Fruit fly (Drosophila melanogaster) whole organism, embryonic: Measurements from ENCODE around the gene corn.
A peak's percentile ranks its signal among the peaks of the same experiment; 100 is the strongest.

Source experiments
- Bgb ChIP-seq: fragments of 200-800 bp; sonication (Bioruptor generic); IDR thresholded peaks from 2 replicates; pipeline ENCODE4 v1.3.6; 2022; ENCODE audit warnings: missing biosample characterization, missing genetic modification characterization; ENCODE audit not compliant: partially characterized antibody
- CG10366 ChIP-seq: fragments of 200-800 bp; sonication (Bioruptor generic); IDR thresholded peaks from 2 replicates; pipeline ENCODE4 v1.3.6; 2022; ENCODE audit warnings: missing biosample characterization, missing genetic modification characterization
- CG11456 ChIP-seq: fragments of 200-800 bp; sonication (Bioruptor generic); IDR thresholded peaks from 3 replicates; pipeline ENCODE4 v1.3.6; 2022; ENCODE audit warnings: missing biosample characterization, missing genetic modification characterization
- CG11504 ChIP-seq: fragments of 200-800 bp; sonication (Bioruptor generic); optimal IDR thresholded peaks from 3 replicates; lab custom pipeline; 2019; ENCODE audit warnings: missing biosample characterization, mild to moderate bottlenecking, missing genetic modification characterization, moderate library complexity
- CG13296 ChIP-seq: fragments of 200-800 bp; sonication (Bioruptor generic); optimal IDR thresholded peaks from 3 replicates; lab custom pipeline; 2018; ENCODE audit warnings: missing biosample characterization, mild to moderate bottlenecking, missing genetic modification characterization
- CG14441 ChIP-seq: fragments of 200-800 bp; sonication (Bioruptor generic); IDR thresholded peaks from 2 replicates; pipeline ENCODE4 v1.3.6; 2022; ENCODE audit warnings: missing biosample characterization, missing genetic modification characterization
- CG15514 ChIP-seq: fragments of 200-800 bp; sonication (Bioruptor generic); optimal IDR thresholded peaks from 3 replicates; lab custom pipeline; 2017; ENCODE audit warnings: missing biosample characterization, missing genetic modification characterization, mild to moderate bottlenecking, moderate library complexity, missing genetic modification reagents
- CG2120 ChIP-seq: fragments of 200-800 bp; sonication (Bioruptor generic); optimal IDR thresholded peaks from 3 replicates; lab custom pipeline; 2016; ENCODE audit warnings: missing biosample characterization, missing genetic modification characterization
- CG4328 ChIP-seq: fragments of 200-800 bp; sonication (Bioruptor generic); optimal IDR thresholded peaks from 3 replicates; lab custom pipeline; 2017; ENCODE audit warnings: missing biosample characterization, missing genetic modification reagents, missing genetic modification characterization
- CG4404 ChIP-seq: fragments of 200-800 bp; sonication (Bioruptor generic); IDR thresholded peaks from 2 replicates; pipeline ENCODE4 v1.3.6; 2022; ENCODE audit warnings: missing biosample characterization, missing genetic modification characterization
- CG4424 ChIP-seq: fragments of 200-800 bp; sonication (Bioruptor generic); optimal IDR thresholded peaks from 3 replicates; lab custom pipeline; 2016; ENCODE audit warnings: missing biosample characterization, missing genetic modification characterization
- CG6175 ChIP-seq: fragments of 200-800 bp; sonication (Bioruptor generic); IDR thresholded peaks from 3 replicates; pipeline ENCODE4 v1.3.6; 2022; ENCODE audit warnings: missing biosample characterization, missing genetic modification characterization
- CG6654 ChIP-seq: fragments of 200-800 bp; sonication (Bioruptor generic); optimal IDR thresholded peaks from 2 replicates; lab custom pipeline; 2017; ENCODE audit warnings: missing biosample characterization, mild to moderate bottlenecking, missing genetic modification characterization
- CG6791 ChIP-seq: fragments of 200-800 bp; sonication (Bioruptor generic); IDR thresholded peaks from 3 replicates; pipeline ENCODE4 v1.3.6; 2022; ENCODE audit warnings: missing biosample characterization, missing genetic modification characterization; ENCODE audit not compliant: partially characterized antibody
- CG9932 ChIP-seq: fragments of 200-800 bp; sonication (Bioruptor generic); IDR thresholded peaks from 2 replicates; pipeline ENCODE4 v1.3.6; 2022; ENCODE audit warnings: missing biosample characterization, missing genetic modification characterization
- Deaf1 ChIP-seq: fragments of 200-800 bp; optimal IDR thresholded peaks from 3 replicates; lab custom pipeline; 2019; ENCODE audit warnings: missing biosample characterization, mild to moderate bottlenecking, missing genetic modification characterization, moderate library complexity
- Drgx ChIP-seq: fragments of 200-800 bp; sonication (Bioruptor generic); IDR thresholded peaks from 2 replicates; pipeline ENCODE4 v1.3.6; 2022; ENCODE audit warnings: missing biosample characterization, missing genetic modification characterization
- Ets65A ChIP-seq: fragments of 200-800 bp; sonication (Bioruptor generic); peaks from one replicate; lab custom pipeline; 2016; ENCODE audit warnings: missing biosample characterization, missing genetic modification characterization
- H2.0 ChIP-seq: fragments of 200-800 bp; sonication (Bioruptor generic); IDR thresholded peaks from 2 replicates; pipeline ENCODE4 v1.3.6; 2022; ENCODE audit warnings: missing biosample characterization, missing genetic modification characterization
- Jarid2 ChIP-seq: fragments of 200-800 bp; sonication (Bioruptor generic); optimal IDR thresholded peaks from 3 replicates; lab custom pipeline; 2017; ENCODE audit warnings: mild to moderate bottlenecking, missing biosample characterization, missing genetic modification reagents, missing genetic modification characterization
- Med ChIP-seq: fragments of 200-800 bp; sonication (Bioruptor generic); peaks from one replicate; lab custom pipeline; 2016; ENCODE audit warnings: missing biosample characterization, missing genetic modification characterization, mild to moderate bottlenecking, inconsistent platforms, moderate library complexity
- Myb ChIP-seq: fragments of 200-800 bp; sonication (Bioruptor generic); optimal IDR thresholded peaks from 2 replicates; lab custom pipeline; 2016; ENCODE audit warnings: missing biosample characterization, missing genetic modification characterization
- NFAT ChIP-seq: fragments of 200-800 bp; sonication (Bioruptor generic); IDR thresholded peaks from 2 replicates; pipeline ENCODE4 v1.3.6; 2022; ENCODE audit warnings: missing biosample characterization, missing genetic modification characterization
- Opbp ChIP-seq: fragments of 200-800 bp; sonication (Bioruptor generic); IDR thresholded peaks from 3 replicates; pipeline ENCODE4 v1.3.6; 2022; ENCODE audit warnings: missing biosample characterization, missing genetic modification characterization; ENCODE audit not compliant: partially characterized antibody
- Rfx ChIP-seq: fragments of 200-800 bp; sonication (Bioruptor generic); IDR thresholded peaks from 2 replicates; pipeline ENCODE4 v1.3.6; 2022; ENCODE audit warnings: missing biosample characterization, missing genetic modification characterization
- Six4 ChIP-seq: fragments of 200-800 bp; sonication (Bioruptor generic); optimal IDR thresholded peaks from 2 replicates; lab custom pipeline; 2016; ENCODE audit warnings: missing biosample characterization, missing genetic modification characterization
- Sry-β ChIP-seq: fragments of 200-800 bp; sonication (Bioruptor generic); optimal IDR thresholded peaks from 2 replicates; lab custom pipeline; 2018; ENCODE audit warnings: missing biosample characterization, mild to moderate bottlenecking, missing genetic modification characterization, moderate library complexity
- amos ChIP-seq: fragments of 200-800 bp; sonication (Bioruptor generic); IDR thresholded peaks from 2 replicates; pipeline ENCODE4 v1.3.6; 2022; ENCODE audit warnings: missing biosample characterization, missing genetic modification characterization; ENCODE audit not compliant: partially characterized antibody
- bbx ChIP-seq: fragments of 200-800 bp; sonication (Bioruptor generic); IDR thresholded peaks from 2 replicates; pipeline ENCODE4 v1.3.6; 2022; ENCODE audit warnings: missing biosample characterization, missing genetic modification characterization; ENCODE audit not compliant: partially characterized antibody
- cad ChIP-seq: fragments of >200 bp; optimal IDR thresholded peaks from 2 replicates; lab custom pipeline; 2017; ENCODE audit warnings: missing biosample characterization, missing genetic modification characterization
- chinmo ChIP-seq: fragments of 200-800 bp; sonication (Bioruptor generic); IDR thresholded peaks from 4 replicates; pipeline ENCODE4 v1.3.6; 2022; ENCODE audit warnings: missing biosample characterization, missing genetic modification characterization; ENCODE audit not compliant: partially characterized antibody
- ci ChIP-seq: fragments of 200-800 bp; sonication (Bioruptor generic); IDR thresholded peaks from 3 replicates; pipeline ENCODE4 v1.3.6; 2022; ENCODE audit warnings: missing biosample characterization, missing genetic modification characterization
- eve ChIP-seq, 2 experiments: fragments of >200 bp; optimal IDR thresholded peaks; 2 replicates each; lab custom pipeline; 2017; ENCODE audit warnings: missing biosample characterization in 2 of 2, missing genetic modification characterization in 2 of 2
- fd96Cb ChIP-seq: fragments of 200-800 bp; sonication (Bioruptor generic); optimal IDR thresholded peaks from 2 replicates; lab custom pipeline; 2018; ENCODE audit warnings: missing biosample characterization, mild to moderate bottlenecking, missing genetic modification characterization, moderate library complexity
- gem ChIP-seq: fragments of 200-800 bp; sonication (Bioruptor generic); optimal IDR thresholded peaks from 2 replicates; lab custom pipeline; 2019; ENCODE audit warnings: missing biosample characterization, mild to moderate bottlenecking, missing genetic modification characterization, moderate library complexity
- h ChIP-seq: fragments of >200 bp; optimal IDR thresholded peaks from 2 replicates; lab custom pipeline; 2017
- kah ChIP-seq: fragments of 200-800 bp; sonication (Bioruptor generic); optimal IDR thresholded peaks from 2 replicates; lab custom pipeline; 2018; ENCODE audit warnings: missing biosample characterization, mild to moderate bottlenecking, missing genetic modification characterization
- lov ChIP-seq, 2 experiments: fragments of 200-800 bp in 1 of 2; fragments of >200 bp in 1 of 2; sonication (Bioruptor generic) in 1 of 2; IDR thresholded peaks in 1 of 2; optimal IDR thresholded peaks in 1 of 2; 2 replicates in 1 of 2; 3 replicates in 1 of 2; pipeline versions ENCODE4 v1.3.6 to Lab custom; 2017 to 2022; ENCODE audit warnings: missing biosample characterization in 1 of 2, missing genetic modification characterization in 1 of 2
- mam ChIP-seq: fragments of 200-800 bp; sonication (Bioruptor generic); optimal IDR thresholded peaks from 3 replicates; lab custom pipeline; 2016; ENCODE audit warnings: missing biosample characterization, missing genetic modification characterization
- nom ChIP-seq: fragments of 200-800 bp; sonication (Bioruptor generic); optimal IDR thresholded peaks from 2 replicates; lab custom pipeline; 2017; ENCODE audit warnings: missing biosample characterization, missing genetic modification characterization, mild to moderate bottlenecking, moderate library complexity, missing genetic modification reagents
- pzg ChIP-seq: fragments of 200-800 bp; sonication (Bioruptor generic); optimal IDR thresholded peaks from 3 replicates; lab custom pipeline; 2018; ENCODE audit warnings: missing biosample characterization, mild to moderate bottlenecking, missing genetic modification characterization, moderate library complexity
- row ChIP-seq: fragments of 200-800 bp; sonication (Bioruptor generic); IDR thresholded peaks from 3 replicates; pipeline ENCODE4 v1.3.6; 2022; ENCODE audit warnings: missing biosample characterization, missing genetic modification characterization
- sens ChIP-seq: fragments of 200-800 bp; sonication (Bioruptor generic); peaks from one replicate; lab custom pipeline; 2016; ENCODE audit warnings: missing biosample characterization, missing genetic modification characterization
- slbo ChIP-seq: fragments of 200-800 bp; sonication (Bioruptor generic); IDR thresholded peaks from 2 replicates; pipeline ENCODE4 v1.3.6; 2022; ENCODE audit warnings: missing biosample characterization, missing genetic modification characterization
- sr ChIP-seq: fragments of 200-800 bp; sonication (Bioruptor generic); IDR thresholded peaks from 3 replicates; pipeline ENCODE4 v1.3.6; 2022; ENCODE audit warnings: missing biosample characterization, missing genetic modification characterization
- sug ChIP-seq: fragments of 200-800 bp; optimal IDR thresholded peaks from 2 replicates; lab custom pipeline; 2019; ENCODE audit warnings: missing biosample characterization, mild to moderate bottlenecking, missing genetic modification characterization, moderate library complexity
- unpg ChIP-seq: fragments of 200-800 bp; sonication (Bioruptor generic); optimal IDR thresholded peaks from 3 replicates; lab custom pipeline; 2018; ENCODE audit warnings: missing biosample characterization, mild to moderate bottlenecking, missing genetic modification characterization, moderate library complexity
- zfh1 ChIP-seq: fragments of 200-800 bp; sonication (Bioruptor generic); IDR thresholded peaks from 3 replicates; pipeline ENCODE4 v1.3.6; 2022; ENCODE audit warnings: missing biosample characterization, missing genetic modification characterization

corn gene

dm6 chr3L:7096530-7096929 lies 60.3 kb downstream of the corn start:
- TF ChIP-seq unpg (GFP tag; lab: Kevin White, UChicago) (no peak), CG11504 (tag; lab: Kevin White, UChicago) (peak; percentile 9), sens (GFP tag; lab: Kevin White, UChicago) (peak; percentile 81), Drgx (GFP tag; lab: Robert Waterston, UW) (peak; percentile 73), Ets65A (GFP tag; lab: Kevin White, UChicago) (peak; percentile 1), Med (GFP tag; lab: Kevin White, UChicago) (peak; percentile 15), cad (GFP tag; lab: Kevin White, UChicago) (no peak), CG4328 (GFP tag; lab: Kevin White, UChicago) (no peak), CG2120 (GFP tag; lab: Kevin White, UChicago) (peak; percentile 5), CG4404 (GFP tag; lab: Robert Waterston, UW) (no peak), slbo (0 out of 2 replicates have a peak, but pooled peaks have one; percentile 11), eve (GFP tag; optimal IDR thresholded peaks at IDR 0.05; lab: Kevin White, UChicago) (no peak), gem (tag; lab: Kevin White, UChicago) (peak; percentile 4), row (0 out of 3 replicates have a peak, but pooled peaks have one; percentile 13), mam (GFP tag; lab: Kevin White, UChicago) (peak; percentile 8)

DNA sequence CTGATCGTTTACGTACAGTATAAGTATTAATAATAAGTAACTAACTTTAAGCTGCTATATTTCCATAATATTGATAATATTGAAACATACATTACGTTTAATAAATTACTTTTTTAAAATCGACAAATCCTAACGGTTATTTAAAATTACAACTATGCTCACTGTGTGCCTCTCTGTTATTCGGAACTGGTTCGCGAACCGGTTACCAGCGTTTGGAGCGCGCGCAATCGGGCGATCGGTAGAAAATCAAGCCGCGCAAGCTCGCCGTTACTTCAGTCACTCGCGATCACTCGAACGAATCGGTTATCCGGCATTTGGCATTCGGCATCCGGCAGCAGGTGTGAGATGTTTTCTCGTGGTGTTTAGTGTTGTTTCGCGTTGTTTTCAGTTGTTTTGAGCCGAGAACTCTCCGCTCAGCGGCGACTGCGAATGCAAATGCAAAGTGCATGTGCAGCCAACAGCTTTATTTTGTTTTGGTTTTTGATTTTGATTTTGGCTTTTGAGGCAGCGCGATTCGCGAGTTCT lies 62.3 kb downstream of the corn start, which contains the start of gene form3:
Gene form3 (plus strand): TSS at position 271 of the 525 bp plus-strand sequence.
- 0 out of 3 replicates have a peak, but pooled peaks have one; percentile 38 for TF ChIP-seq CG6791 (GFP tag; lab: Robert Waterston, UW)
- peak; percentile 24; the same call in 1 of the 2 replicates for TF ChIP-seq CG10366
- TF ChIP-seq Opbp (GFP tag; lab: Robert Waterston, UW): 0 out of 3 replicates have a peak, but pooled peaks have one; percentile 4
- TF ChIP-seq Bgb (GFP tag; lab: Robert Waterston, UW): 0 out of 2 replicates have a peak, but pooled peaks have one; percentile 42
- TF ChIP-seq CG4424: no peak
- 0 out of 3 replicates have a peak, but pooled peaks have one; percentile 8 for TF ChIP-seq zfh1 (GFP tag; lab: Robert Waterston, UW)
- TF ChIP-seq Rfx: peak; percentile 46; the same call in 1 of the 2 replicates
- no peak for TF ChIP-seq h (lab: Kevin White, UChicago)
- peak; percentile 45 for TF ChIP-seq Myb
- TF ChIP-seq H2.0 (GFP tag; lab: Robert Waterston, UW): no peak
- TF ChIP-seq NFAT (GFP tag; lab: Robert Waterston, UW): 0 out of 2 replicates have a peak, but pooled peaks have one; percentile 16
- no peak for TF ChIP-seq Sry-β
- peak; percentile 39; the same call in 1 of the 4 replicates for TF ChIP-seq chinmo (GFP tag; lab: Robert Waterston, UW)
- no peak for TF ChIP-seq kah (GFP tag; lab: Kevin White, UChicago)
- TF ChIP-seq CG6654: no peak
- TF ChIP-seq fd96Cb (tag; lab: Kevin White, UChicago): no peak
- TF ChIP-seq nom: peak; percentile 12
- TF ChIP-seq Jarid2 (GFP tag; lab: Kevin White, UChicago): peak; percentile 88
- TF ChIP-seq Six4 (GFP tag; lab: Kevin White, UChicago): no peak
- TF ChIP-seq CG15514 (GFP tag; lab: Kevin White, UChicago): peak; percentile 98
- TF ChIP-seq CG9932 (GFP tag; lab: Robert Waterston, UW): peak; percentile 20; the same call in 1 of the 2 replicates
- no peak for TF ChIP-seq CG6175 (GFP tag; lab: Robert Waterston, UW)
- TF ChIP-seq bbx: 0 out of 2 replicates have a peak, but pooled peaks have one; percentile 52
- TF ChIP-seq sr (GFP tag; lab: Robert Waterston, UW): peak; percentile 28; the same call in 1 of the 3 replicates
- TF ChIP-seq lov (optimal IDR thresholded peaks at IDR 0.05; lab: Kevin White, UChicago): no peak
- 0 out of 3 replicates have a peak, but pooled peaks have one; percentile 61 for TF ChIP-seq lov (GFP tag; IDR thresholded peaks at IDR 0.05; lab: Robert Waterston, UW)
- TF ChIP-seq ci (GFP tag; lab: Robert Waterston, UW): peak; percentile 45; the same call in 1 of the 3 replicates
- TF ChIP-seq amos: peak; percentile 33; the same call in 1 of the 2 replicates
- no peak for TF ChIP-seq CG11456
- peak; percentile 61 for TF ChIP-seq Deaf1 (tag; lab: Kevin White, UChicago)
- TF ChIP-seq CG13296 (GFP tag; lab: Kevin White, UChicago): no peak
- TF ChIP-seq CG14441 (GFP tag; lab: Robert Waterston, UW): no peak
- peak; percentile 5 for TF ChIP-seq pzg (GFP tag; lab: Kevin White, UChicago)
- peak; percentile 2 for TF ChIP-seq sug
